Fruit fly (Drosophila melanogaster) whole organism, embryonic: ENCODE measurements around the gene Syt14.
A peak's percentile ranks its signal among the peaks of the same experiment; 100 is the strongest.

Experiments used
- Asciz ChIP-seq: fragments of 200-800 bp; sonication (Bioruptor generic); optimal IDR thresholded peaks from 2 replicates; lab custom pipeline; 2017; ENCODE audit warnings: missing biosample characterization, mild to moderate bottlenecking, missing genetic modification characterization, missing genetic modification reagents
- CG12299 ChIP-seq: fragments of 200-800 bp; sonication (Bioruptor generic); optimal IDR thresholded peaks from 2 replicates; lab custom pipeline; 2018; ENCODE audit warnings: missing biosample characterization, mild to moderate bottlenecking, missing genetic modification characterization
- CG13775 ChIP-seq: fragments of 200-800 bp; sonication (Bioruptor generic); optimal IDR thresholded peaks from 3 replicates; lab custom pipeline; 2017; ENCODE audit warnings: missing biosample characterization, mild to moderate bottlenecking, missing genetic modification characterization
- CG14965 ChIP-seq: fragments of 200-800 bp; sonication (Bioruptor generic); optimal IDR thresholded peaks from 2 replicates; lab custom pipeline; 2016; ENCODE audit warnings: missing biosample characterization, missing genetic modification characterization, borderline replicate concordance
- CG17328 ChIP-seq: fragments of 200-800 bp; sonication (Bioruptor generic); IDR thresholded peaks from 2 replicates; pipeline ENCODE4 v1.3.6; 2022; ENCODE audit warnings: missing biosample characterization, missing genetic modification characterization
- CG18599 ChIP-seq: fragments of 200-800 bp; sonication (Bioruptor generic); optimal IDR thresholded peaks from 3 replicates; lab custom pipeline; 2017; ENCODE audit warnings: missing biosample characterization, missing genetic modification characterization, mild to moderate bottlenecking, moderate library complexity, missing genetic modification reagents
- CG18764 ChIP-seq: fragments of 200-800 bp; sonication (Bioruptor generic); optimal IDR thresholded peaks from 3 replicates; lab custom pipeline; 2016; ENCODE audit warnings: missing biosample characterization, missing genetic modification characterization
- CG3163 ChIP-seq: fragments of 200-800 bp; sonication (Bioruptor generic); optimal IDR thresholded peaks from 3 replicates; lab custom pipeline; 2016; ENCODE audit warnings: missing biosample characterization, missing genetic modification characterization
- CG34376 ChIP-seq: fragments of 200-800 bp; sonication (Bioruptor generic); optimal IDR thresholded peaks from 2 replicates; lab custom pipeline; 2018; ENCODE audit warnings: missing biosample characterization, mild to moderate bottlenecking, missing genetic modification characterization
- CG5180 ChIP-seq: fragments of 200-800 bp; sonication (Bioruptor generic); optimal IDR thresholded peaks from 3 replicates; lab custom pipeline; 2017; ENCODE audit warnings: missing biosample characterization, missing genetic modification characterization, mild to moderate bottlenecking, moderate library complexity, missing genetic modification reagents
- CG6175 ChIP-seq: fragments of 200-800 bp; sonication (Bioruptor generic); IDR thresholded peaks from 3 replicates; pipeline ENCODE4 v1.3.6; 2022; ENCODE audit warnings: missing biosample characterization, missing genetic modification characterization
- CG6254 ChIP-seq: fragments of 200-800 bp; sonication (Bioruptor generic); optimal IDR thresholded peaks from 3 replicates; lab custom pipeline; 2017; ENCODE audit warnings: mild to moderate bottlenecking, missing biosample characterization, missing genetic modification reagents, missing genetic modification characterization
- CG6813 ChIP-seq: fragments of 200-800 bp; sonication (Bioruptor generic); optimal IDR thresholded peaks from 2 replicates; lab custom pipeline; 2017; ENCODE audit warnings: missing biosample characterization, missing genetic modification characterization, mild to moderate bottlenecking, moderate library complexity, missing genetic modification reagents
- CG7372 ChIP-seq: fragments of 200-800 bp; sonication (Bioruptor generic); IDR thresholded peaks from 2 replicates; pipeline ENCODE4 v1.3.6; 2022; ENCODE audit warnings: missing biosample characterization, missing genetic modification characterization
- CG8765 ChIP-seq: fragments of 200-800 bp; sonication (Bioruptor generic); IDR thresholded peaks from 2 replicates; pipeline ENCODE4 v1.3.6; 2022; ENCODE audit warnings: missing biosample characterization, missing genetic modification characterization
- CG9437 ChIP-seq: fragments of 200-800 bp; sonication (Bioruptor generic); optimal IDR thresholded peaks from 2 replicates; lab custom pipeline; 2018; ENCODE audit warnings: missing biosample characterization, mild to moderate bottlenecking, missing genetic modification characterization
- Chrac-16 ChIP-seq: fragments of 200-800 bp; sonication (Bioruptor generic); optimal IDR thresholded peaks from 3 replicates; lab custom pipeline; 2016; ENCODE audit warnings: missing biosample characterization, missing genetic modification characterization
- D19A ChIP-seq: fragments of 200-800 bp; optimal IDR thresholded peaks from 3 replicates; lab custom pipeline; 2019; ENCODE audit warnings: missing biosample characterization, mild to moderate bottlenecking, missing genetic modification characterization, moderate library complexity
- D19B ChIP-seq: fragments of 200-800 bp; sonication (Bioruptor generic); optimal IDR thresholded peaks from 2 replicates; lab custom pipeline; 2017; ENCODE audit warnings: missing biosample characterization, mild to moderate bottlenecking, missing genetic modification characterization
- Dp ChIP-seq: fragments of 200-800 bp; sonication (Bioruptor generic); optimal IDR thresholded peaks from 2 replicates; lab custom pipeline; 2018; ENCODE audit warnings: missing biosample characterization, mild to moderate bottlenecking, missing genetic modification characterization, moderate library complexity
- Gug ChIP-seq: fragments of 200-800 bp; sonication (Bioruptor generic); IDR thresholded peaks from 4 replicates; pipeline ENCODE4 v1.3.6; 2022; ENCODE audit warnings: missing biosample characterization, missing genetic modification characterization
- Hr3 ChIP-seq: fragments of 200-800 bp; sonication (Bioruptor generic); optimal IDR thresholded peaks from 3 replicates; lab custom pipeline; 2016; ENCODE audit warnings: missing biosample characterization, missing genetic modification characterization
- Hr51 ChIP-seq, 2 experiments: fragments of 200-800 bp; sonication (Bioruptor generic); optimal IDR thresholded peaks; 2 replicates in 1 of 2; 3 replicates in 1 of 2; lab custom pipeline; 2016 to 2018; ENCODE audit warnings: missing biosample characterization in 2 of 2, missing genetic modification characterization in 2 of 2, mild to moderate bottlenecking in 1 of 2, moderate library complexity in 1 of 2
- Lpt ChIP-seq: fragments of >200 bp; optimal IDR thresholded peaks from 2 replicates; lab custom pipeline; 2018; ENCODE audit warnings: missing biosample characterization, missing genetic modification characterization
- Pdp1 ChIP-seq, 2 experiments: fragments of 200-800 bp; sonication (Bioruptor generic); optimal IDR thresholded peaks; 3 replicates each; lab custom pipeline; 2016; ENCODE audit warnings: missing biosample characterization in 2 of 2, missing genetic modification characterization in 2 of 2, mild to moderate bottlenecking in 1 of 2, moderate library complexity in 1 of 2
- Taf1 ChIP-seq: fragments of 200-800 bp; sonication (Bioruptor generic); IDR thresholded peaks from 2 replicates; pipeline ENCODE4 v1.3.6; 2022; ENCODE audit warnings: missing biosample characterization, missing genetic modification characterization
- ase ChIP-seq: fragments of 200-800 bp; sonication (Bioruptor generic); IDR thresholded peaks from 3 replicates; pipeline ENCODE4 v1.3.6; 2022; ENCODE audit warnings: missing biosample characterization, missing genetic modification characterization
- ato ChIP-seq: fragments of 200-800 bp; sonication (Bioruptor generic); IDR thresholded peaks from 2 replicates; pipeline ENCODE4 v1.3.6; 2022; ENCODE audit warnings: missing biosample characterization, missing genetic modification characterization; ENCODE audit not compliant: partially characterized antibody
- bab2 ChIP-seq: fragments of 200-800 bp; sonication (Bioruptor generic); optimal IDR thresholded peaks from 2 replicates; lab custom pipeline; 2016; ENCODE audit warnings: missing biosample characterization, missing genetic modification characterization
- chm ChIP-seq: fragments of 200-800 bp; sonication (Bioruptor generic); IDR thresholded peaks from 2 replicates; pipeline ENCODE4 v1.3.6; 2022; ENCODE audit warnings: missing biosample characterization, missing genetic modification characterization
- danr ChIP-seq: fragments of 200-800 bp; sonication (Bioruptor generic); IDR thresholded peaks from 2 replicates; pipeline ENCODE4 v1.3.6; 2022; ENCODE audit warnings: missing biosample characterization, missing genetic modification characterization
- esg ChIP-seq: fragments of 200-800 bp; sonication (Bioruptor generic); conservative IDR thresholded peaks from 2 replicates; pipeline ENCODE4 v1.3.6; 2022; ENCODE audit warnings: missing biosample characterization, missing genetic modification characterization
- fu2 ChIP-seq: fragments of 200-800 bp; sonication (Bioruptor generic); optimal IDR thresholded peaks from 2 replicates; lab custom pipeline; 2016; ENCODE audit warnings: missing biosample characterization, missing genetic modification characterization
- gcm ChIP-seq: fragments of 200-800 bp; sonication (Bioruptor generic); optimal IDR thresholded peaks from 2 replicates; lab custom pipeline; 2019; ENCODE audit warnings: missing biosample characterization, mild to moderate bottlenecking, missing genetic modification characterization, moderate library complexity
- gfzf ChIP-seq: fragments of 200-800 bp; sonication (Bioruptor generic); optimal IDR thresholded peaks from 2 replicates; lab custom pipeline; 2016; ENCODE audit warnings: missing biosample characterization, mild to moderate bottlenecking, missing genetic modification characterization, moderate library complexity
- gro ChIP-seq: fragments of 200-800 bp; sonication (Bioruptor generic); optimal IDR thresholded peaks from 2 replicates; lab custom pipeline; 2016; ENCODE audit warnings: missing biosample characterization, missing genetic modification characterization
- hbn ChIP-seq: fragments of 200-800 bp; sonication (Bioruptor generic); IDR thresholded peaks from 2 replicates; pipeline ENCODE4 v1.3.6; 2022; ENCODE audit warnings: missing biosample characterization, missing genetic modification characterization; ENCODE audit not compliant: partially characterized antibody
- jing ChIP-seq: fragments of 200-800 bp; sonication (Bioruptor generic); optimal IDR thresholded peaks from 2 replicates; lab custom pipeline; 2018; ENCODE audit warnings: missing biosample characterization, mild to moderate bottlenecking, missing genetic modification characterization
- jumu ChIP-seq: fragments of 200-800 bp; sonication (Bioruptor generic); optimal IDR thresholded peaks from 3 replicates; lab custom pipeline; 2016; ENCODE audit warnings: missing biosample characterization, missing genetic modification characterization
- klu ChIP-seq: fragments of 200-800 bp; sonication (Bioruptor generic); IDR thresholded peaks from 2 replicates; pipeline ENCODE4 v1.3.6; 2022; ENCODE audit warnings: missing biosample characterization, missing genetic modification characterization
- knrl ChIP-seq: fragments of 200-800 bp; sonication (Bioruptor generic); IDR thresholded peaks from 3 replicates; pipeline ENCODE4 v1.3.6; 2022; ENCODE audit warnings: missing biosample characterization, missing genetic modification characterization; ENCODE audit not compliant: partially characterized antibody
- lmd ChIP-seq: fragments of 200-800 bp; sonication (Bioruptor generic); IDR thresholded peaks from 2 replicates; pipeline ENCODE4 v1.3.6; 2022; ENCODE audit warnings: missing biosample characterization, missing genetic modification characterization
- nau ChIP-seq: fragments of 200-800 bp; sonication (Bioruptor generic); optimal IDR thresholded peaks from 3 replicates; lab custom pipeline; 2017; ENCODE audit warnings: missing biosample characterization, mild to moderate bottlenecking, missing genetic modification characterization, missing genetic modification reagents
- phol ChIP-seq: fragments of 200-800 bp; sonication (Bioruptor generic); optimal IDR thresholded peaks from 3 replicates; lab custom pipeline; 2018; ENCODE audit warnings: missing biosample characterization, mild to moderate bottlenecking, missing genetic modification characterization, moderate library complexity
- ranshi ChIP-seq: fragments of 200-800 bp; sonication (Bioruptor generic); IDR thresholded peaks from 2 replicates; pipeline ENCODE4 v1.3.6; 2022; ENCODE audit warnings: missing biosample characterization, missing genetic modification characterization
- repo ChIP-seq: fragments of 200-800 bp; sonication (Bioruptor generic); optimal IDR thresholded peaks from 2 replicates; lab custom pipeline; 2016; ENCODE audit warnings: missing biosample characterization, missing genetic modification characterization
- sim ChIP-seq: fragments of 200-800 bp; sonication (Bioruptor generic); IDR thresholded peaks from 2 replicates; pipeline ENCODE4 v1.3.6; 2022; ENCODE audit warnings: missing biosample characterization, missing genetic modification characterization
- tna ChIP-seq: fragments of 200-800 bp; sonication (Bioruptor generic); IDR thresholded peaks from 2 replicates; pipeline ENCODE4 v1.3.6; 2022; ENCODE audit warnings: missing biosample characterization, missing genetic modification characterization; ENCODE audit not compliant: partially characterized antibody
- wek ChIP-seq: fragments of 200-800 bp; sonication (Bioruptor generic); optimal IDR thresholded peaks from 3 replicates; lab custom pipeline; 2018; ENCODE audit warnings: missing biosample characterization, mild to moderate bottlenecking, missing genetic modification characterization, moderate library complexity
- zfh2 ChIP-seq: fragments of 200-800 bp; sonication (Bioruptor generic); optimal IDR thresholded peaks from 2 replicates; lab custom pipeline; 2016; ENCODE audit warnings: missing biosample characterization, missing genetic modification characterization

Gene Syt14

dm6 chr3R:4333964-4334363, 15.1 kb upstream of the Syt14 start, which contains the start of gene CG9776 (continued):
- TF ChIP-seq phol = no peak
- peak; percentile 2 for TF ChIP-seq CG18764 (GFP tag; lab: Kevin White, UChicago)
- TF ChIP-seq CG9437 = peak; percentile 61
- no peak for TF ChIP-seq sim (GFP tag; lab: Robert Waterston, UW)
- TF ChIP-seq gfzf (GFP tag; lab: Kevin White, UChicago) = peak; percentile 44
- peak; percentile 97 for TF ChIP-seq tna
- TF ChIP-seq CG8765 (GFP tag; lab: Robert Waterston, UW) = 0 out of 2 replicates have a peak, but pooled peaks have one; percentile 38
- TF ChIP-seq Dp (GFP tag; lab: Kevin White, UChicago) = peak; percentile 48
- peak; percentile 41 for TF ChIP-seq repo
- TF ChIP-seq CG18599 (GFP tag; lab: Kevin White, UChicago) = no peak
- TF ChIP-seq wek (GFP tag; lab: Kevin White, UChicago) = peak; percentile 45
- TF ChIP-seq CG17328 (GFP tag; lab: Robert Waterston, UW) = peak; percentile 38; the same call in 1 of the 2 replicates
- TF ChIP-seq CG5180 (GFP tag; lab: Kevin White, UChicago) = no peak
- peak; percentile 67 for TF ChIP-seq gro (GFP tag; lab: Kevin White, UChicago)
- TF ChIP-seq nau = no peak
- peak; percentile 35 for TF ChIP-seq CG13775 (GFP tag; lab: Kevin White, UChicago)
- TF ChIP-seq Pdp1 (GFP tag; optimal IDR thresholded peaks at IDR 0.05; lab: Kevin White, UChicago) = peak; percentile 62 to 75
- TF ChIP-seq CG12299 (tag; lab: Kevin White, UChicago) = peak; percentile 40
- TF ChIP-seq esg = no peak
- TF ChIP-seq jing = no peak
- peak; percentile 52 for TF ChIP-seq fu2 (GFP tag; lab: Kevin White, UChicago)
- TF ChIP-seq chm (GFP tag; lab: Robert Waterston, UW) = no peak
- TF ChIP-seq gcm (GFP tag; lab: Kevin White, UChicago) = no peak
- TF ChIP-seq CG7372 = peak; percentile 32; the same call in 1 of the 2 replicates
- TF ChIP-seq zfh2 (GFP tag; lab: Kevin White, UChicago) = peak; percentile 55
- peak; percentile 85 for TF ChIP-seq D19A
- TF ChIP-seq klu (GFP tag; lab: Robert Waterston, UW) = no peak; the same call in 1 of the 2 replicates
- TF ChIP-seq Chrac-16 (GFP tag; lab: Kevin White, UChicago) = peak; percentile 41
- no peak for TF ChIP-seq CG6813
- no peak for TF ChIP-seq ase (GFP tag; lab: Robert Waterston, UW)
- TF ChIP-seq Asciz (GFP tag; lab: Kevin White, UChicago) = no peak

DNA sequence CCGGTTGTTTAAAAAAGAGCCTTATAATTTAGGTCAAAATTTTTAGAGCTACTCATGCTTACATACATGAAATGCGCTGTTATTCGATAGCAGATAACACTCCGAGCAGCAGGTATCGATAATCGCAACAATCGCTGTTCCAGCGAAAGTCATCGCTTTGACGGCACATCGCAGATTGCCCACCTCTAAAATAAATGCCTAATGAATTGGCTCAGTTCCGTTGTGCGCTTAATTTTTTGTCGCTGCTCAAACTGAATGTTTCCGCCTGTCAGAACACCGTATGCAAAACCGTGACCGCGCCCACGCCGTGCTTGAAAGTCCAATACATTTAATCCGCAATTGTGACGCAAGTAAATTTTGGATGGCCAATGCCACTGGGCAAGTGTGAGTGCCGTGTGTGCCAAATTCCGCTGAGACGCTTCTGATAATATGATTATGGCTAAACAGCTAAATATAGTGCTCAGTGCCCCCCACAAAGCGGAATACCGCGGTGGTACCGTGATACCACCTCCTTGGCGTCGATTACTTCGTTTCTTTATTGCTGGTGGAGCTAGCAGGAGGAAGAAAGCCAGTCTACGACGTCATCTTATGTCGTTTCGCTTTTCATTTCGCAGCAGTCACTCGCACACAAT, 754 bp upstream of the Syt14 start, which contains the start of gene CG9795:
TSS of gene CG9795 (plus strand) at position 177 of the 632 bp plus-strand sequence.
- TF ChIP-seq danr (GFP tag; lab: Robert Waterston, UW) = no peak
- TF ChIP-seq Hr3 = peak; percentile 55
- peak; percentile 79 for TF ChIP-seq hbn (GFP tag; lab: Robert Waterston, UW)
- peak; percentile 28; the same call in 1 of the 2 replicates for TF ChIP-seq ranshi (GFP tag; lab: Robert Waterston, UW)
- TF ChIP-seq D19B (GFP tag; lab: Kevin White, UChicago) = no peak
- no peak for TF ChIP-seq Lpt (GFP tag; lab: Kevin White, UChicago)
- peak; percentile 61 for TF ChIP-seq jumu
- peak; percentile 49 for TF ChIP-seq CG18599 (GFP tag; lab: Kevin White, UChicago)
- peak in 1 of 2 experiments; percentile 41 for TF ChIP-seq Hr51 (GFP tag; optimal IDR thresholded peaks at IDR 0.05; lab: Kevin White, UChicago)
- TF ChIP-seq CG6254 (GFP tag; lab: Kevin White, UChicago) = peak; percentile 1
- no peak for TF ChIP-seq Taf1 (GFP tag; lab: Robert Waterston, UW)
- peak; percentile 11; the same call in 1 of the 2 replicates for TF ChIP-seq lmd (GFP tag; lab: Robert Waterston, UW)
- no peak for TF ChIP-seq CG6175 (GFP tag; lab: Robert Waterston, UW)
- peak; percentile 27 for TF ChIP-seq CG34376 (GFP tag; lab: Kevin White, UChicago)
- peak; percentile 93 for TF ChIP-seq ato (GFP tag; lab: Robert Waterston, UW)
- TF ChIP-seq CG3163 (GFP tag; lab: Kevin White, UChicago) = peak; percentile 18
- peak; percentile 79 for TF ChIP-seq knrl
- TF ChIP-seq Gug = no peak
- TF ChIP-seq bab2 (GFP tag; lab: Kevin White, UChicago) = no peak
- TF ChIP-seq CG14965 (GFP tag; lab: Kevin White, UChicago) = no peak
